Worm (Caenorhabditis elegans): ENCODE data around the gene C17H12.3.

C17H12.3 gene

DNA sequence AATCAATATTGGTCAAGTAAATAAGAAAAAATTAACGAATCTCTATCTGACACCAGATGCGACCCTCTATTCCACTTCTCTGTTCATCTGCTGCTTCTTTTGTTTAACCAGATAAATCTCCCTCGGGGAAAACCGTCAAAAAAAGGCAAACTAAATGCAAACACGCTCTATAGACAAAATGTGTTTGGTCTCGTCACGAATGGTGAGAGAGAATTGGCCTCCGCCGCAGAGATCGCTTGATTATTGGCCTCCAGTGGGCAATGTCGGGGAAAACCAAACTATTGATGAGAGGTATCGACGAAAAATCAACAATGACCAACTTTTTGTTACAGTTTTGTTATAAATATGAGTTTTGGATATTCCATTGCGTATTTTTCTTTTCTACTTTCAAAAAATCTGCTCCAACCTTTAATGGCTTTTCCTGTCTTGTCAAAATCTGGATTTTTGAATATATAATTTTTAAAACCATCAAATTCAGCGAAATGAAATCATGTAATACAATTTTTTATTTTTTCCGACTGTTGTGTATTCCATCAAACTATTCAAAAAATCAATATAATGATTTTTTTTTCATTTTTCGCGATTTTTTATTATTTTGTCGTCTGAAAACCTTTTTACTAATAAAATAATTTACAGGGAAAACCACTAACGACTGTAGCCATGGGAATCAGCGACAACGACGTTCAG lies 4.8 kb downstream of the C17H12.3 start, which contains the start of the genes C17H12.2 and vha-8 (continued):
- peak; percentile 89 for TF ChIP-seq isw-1 (GFP tag; IDR thresholded peaks at IDR 0.05)
- peak; percentile 95 for TF ChIP-seq nhr-20 (tag; optimal IDR thresholded peaks at IDR 0.05)
- no peak for TF ChIP-seq sox-4 (tag; optimal IDR thresholded peaks at IDR 0.05)
- peak; percentile 98 for TF ChIP-seq lin-15B (tag; optimal IDR thresholded peaks at IDR 0.05)
- no peak for TF ChIP-seq tlp-1 (tag; optimal IDR thresholded peaks at IDR 0.05)
- TF ChIP-seq jun-1 (tag; optimal IDR thresholded peaks at IDR 0.05): peak; percentile 90
- TF ChIP-seq hpl-2 (GFP tag; optimal IDR thresholded peaks at IDR 0.05): peak; percentile 64
- peak; percentile 94 for TF ChIP-seq nhr-47 (tag; optimal IDR thresholded peaks at IDR 0.05)
- TF ChIP-seq nhr-11 (tag; optimal IDR thresholded peaks at IDR 0.05): peak; percentile 47
- TF ChIP-seq C04F5.9 (tag; optimal IDR thresholded peaks at IDR 0.05): peak; percentile 76
- peak; percentile 79 for TF ChIP-seq ztf-4 (tag; optimal IDR thresholded peaks at IDR 0.05)
- peak in 1 of 2 experiments; percentile 85 for TF ChIP-seq mdl-1 (tag; optimal IDR thresholded peaks at IDR 0.05)
- TF ChIP-seq unc-130 (tag; optimal IDR thresholded peaks at IDR 0.05): peak; percentile 97
- TF ChIP-seq blmp-1 (tag; optimal IDR thresholded peaks at IDR 0.05): peak; percentile 93
- peak; percentile 95 for TF ChIP-seq rnt-1 (tag; optimal IDR thresholded peaks at IDR 0.05)
- peak; percentile 84 for TF ChIP-seq snpc-4 (tag; optimal IDR thresholded peaks at IDR 0.05)
- peak; percentile 93 for TF ChIP-seq lin-13 (GFP tag; optimal IDR thresholded peaks at IDR 0.05)
- TF ChIP-seq egl-13 (tag; optimal IDR thresholded peaks at IDR 0.05): peak; percentile 67
- no peak for TF ChIP-seq nhr-12 (tag; optimal IDR thresholded peaks at IDR 0.05)
- TF ChIP-seq zag-1 (tag; optimal IDR thresholded peaks at IDR 0.05): peak; percentile 75
- no peak for TF ChIP-seq ces-1 (GFP tag; optimal IDR thresholded peaks at IDR 0.05)
- TF ChIP-seq elt-2 (tag; optimal IDR thresholded peaks at IDR 0.05): peak; percentile 7
- TF ChIP-seq Y116A8C.19 (tag; optimal IDR thresholded peaks at IDR 0.05; ENCODE audit: borderline replicate concordance): no peak
- TF ChIP-seq fos-1 (tag; optimal IDR thresholded peaks at IDR 0.05): peak; percentile 92
- peak; percentile 90 to 94 for TF ChIP-seq lin-35 (GFP tag; optimal IDR thresholded peaks at IDR 0.05)
- no peak for TF ChIP-seq sptf-1 (tag; optimal IDR thresholded peaks at IDR 0.05)
- peak; percentile 27 for TF ChIP-seq aha-1 (tag; optimal IDR thresholded peaks at IDR 0.05)
- peak; percentile 76 for TF ChIP-seq irx-1 (tag; optimal IDR thresholded peaks at IDR 0.05)
- TF ChIP-seq snu-23 (GFP tag; optimal IDR thresholded peaks at IDR 0.05): peak; percentile 98
- no peak for TF ChIP-seq hlh-17 (GFP tag; optimal IDR thresholded peaks at IDR 0.05; ENCODE audit: borderline replicate concordance)
- no peak for TF ChIP-seq pqm-1 (tag; optimal IDR thresholded peaks at IDR 0.05)
- peak; percentile 89 for TF ChIP-seq nhr-90 (tag; optimal IDR thresholded peaks at IDR 0.05; ENCODE audit: poor library complexity)
- no peak for TF ChIP-seq hlh-4 (tag; optimal IDR thresholded peaks at IDR 0.05)
- peak; percentile 90 to 95 for TF ChIP-seq efl-1 (optimal IDR thresholded peaks at IDR 0.05)
- TF ChIP-seq efl-1 (GFP tag; optimal IDR thresholded peaks at IDR 0.05 in 1 of 2): peak; percentile 81 to 98
- peak; percentile 69 for TF ChIP-seq zip-4 (GFP tag; optimal IDR thresholded peaks at IDR 0.05)
- TF ChIP-seq lir-3 (tag; optimal IDR thresholded peaks at IDR 0.05; ENCODE audit: poor library complexity): peak; percentile 73
- TF ChIP-seq grh-1 (GFP tag; IDR thresholded peaks at IDR 0.05): peak; percentile 86
- TF ChIP-seq dpl-1 (GFP tag; optimal IDR thresholded peaks at IDR 0.05): peak; percentile 83 to 88 (median 86)
- no peak; the same call in 1 of the 2 replicates for TF ChIP-seq ceh-88 (GFP tag; IDR thresholded peaks at IDR 0.05)
- TF ChIP-seq nhr-84 (tag; optimal IDR thresholded peaks at IDR 0.05): no peak
- no peak for TF ChIP-seq ets-5 (GFP tag; IDR thresholded peaks at IDR 0.05)
- no peak for TF ChIP-seq unc-62 (GFP tag; optimal IDR thresholded peaks at IDR 0.05)
- TF ChIP-seq nhr-76 (tag; optimal IDR thresholded peaks at IDR 0.05): peak; percentile 35
- peak; percentile 55 for TF ChIP-seq fkh-10 (GFP tag; optimal IDR thresholded peaks at IDR 0.05)
- peak; percentile 38 to 76 for TF ChIP-seq egl-27 (tag; optimal IDR thresholded peaks at IDR 0.05)
- peak; percentile 96 for TF ChIP-seq nhr-71 (tag; optimal IDR thresholded peaks at IDR 0.05)
- TF ChIP-seq nhr-77 (tag; optimal IDR thresholded peaks at IDR 0.05): peak; percentile 98
- TF ChIP-seq mef-2 (tag; optimal IDR thresholded peaks at IDR 0.05): peak; percentile 66
- TF ChIP-seq tbx-2 (tag; optimal IDR thresholded peaks at IDR 0.05): peak; percentile 93
